Worm (Caenorhabditis elegans): ENCODE measurements around the gene cox-6C.

DNA sequence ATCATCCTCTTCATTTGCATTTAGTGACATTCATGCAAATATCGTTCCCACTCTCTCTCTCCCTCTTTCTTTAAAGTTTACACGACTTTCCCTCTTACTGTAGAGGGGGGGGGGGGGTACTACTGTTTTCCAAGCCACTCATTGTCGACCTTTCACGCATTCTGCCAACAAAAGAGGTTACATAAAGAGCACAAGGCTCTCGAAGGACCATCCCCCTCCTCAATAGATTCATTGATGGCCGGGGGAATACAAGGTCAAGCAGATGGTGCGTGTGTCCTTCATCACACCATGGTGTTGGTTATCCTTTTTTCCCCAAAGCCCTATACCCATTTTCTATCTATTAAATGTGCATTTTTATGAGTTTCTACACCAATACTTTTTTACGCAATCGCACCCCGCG, 46.5 kb downstream of the cox-6C start:
- no peak for TF ChIP-seq F13H6.1 (tag; optimal IDR thresholded peaks at IDR 0.05)
- no peak for TF ChIP-seq lsy-2 (tag; optimal IDR thresholded peaks at IDR 0.05)
- TF ChIP-seq elt-1 (tag; optimal IDR thresholded peaks at IDR 0.05) = no peak
- TF ChIP-seq lin-13 (GFP tag; optimal IDR thresholded peaks at IDR 0.05) = no peak
- TF ChIP-seq fos-1 (tag; optimal IDR thresholded peaks at IDR 0.05) = no peak
- TF ChIP-seq unc-55 (GFP tag; optimal IDR thresholded peaks at IDR 0.05) = no peak
- no peak for TF ChIP-seq nhr-11 (tag; optimal IDR thresholded peaks at IDR 0.05)
- TF ChIP-seq elt-3 (tag; optimal IDR thresholded peaks at IDR 0.05) = no peak
